Fruit fly (Drosophila melanogaster) whole organism, embryonic: ENCODE data around the gene CG31161.

Source experiments
- Adf1 ChIP-seq: fragments of 200-800 bp; sonication (Bioruptor generic); IDR thresholded peaks from 2 replicates; pipeline ENCODE4 v1.3.6; 2022; ENCODE audit warnings: missing biosample characterization, missing genetic modification characterization
- Asciz ChIP-seq: fragments of 200-800 bp; sonication (Bioruptor generic); optimal IDR thresholded peaks from 2 replicates; lab custom pipeline; 2017; ENCODE audit warnings: missing biosample characterization, mild to moderate bottlenecking, missing genetic modification characterization, missing genetic modification reagents
- Atf-2 ChIP-seq: fragments of 200-800 bp; sonication (Bioruptor generic); optimal IDR thresholded peaks from 2 replicates; lab custom pipeline; 2016; ENCODE audit warnings: missing biosample characterization, missing genetic modification characterization
- CG10366 ChIP-seq: fragments of 200-800 bp; sonication (Bioruptor generic); IDR thresholded peaks from 2 replicates; pipeline ENCODE4 v1.3.6; 2022; ENCODE audit warnings: missing biosample characterization, missing genetic modification characterization
- CG13287 ChIP-seq: fragments of 200-800 bp; sonication (Bioruptor generic); IDR thresholded peaks from 2 replicates; pipeline ENCODE4 v1.3.6; 2022; ENCODE audit warnings: missing biosample characterization, missing genetic modification characterization; ENCODE audit not compliant: partially characterized antibody
- CG13296 ChIP-seq: fragments of 200-800 bp; sonication (Bioruptor generic); optimal IDR thresholded peaks from 3 replicates; lab custom pipeline; 2018; ENCODE audit warnings: missing biosample characterization, mild to moderate bottlenecking, missing genetic modification characterization
- CG15514 ChIP-seq: fragments of 200-800 bp; sonication (Bioruptor generic); optimal IDR thresholded peaks from 3 replicates; lab custom pipeline; 2017; ENCODE audit warnings: missing biosample characterization, missing genetic modification characterization, mild to moderate bottlenecking, moderate library complexity, missing genetic modification reagents
- CG15601 ChIP-seq: fragments of 200-800 bp; sonication (Bioruptor generic); optimal IDR thresholded peaks from 3 replicates; lab custom pipeline; 2019; ENCODE audit warnings: missing biosample characterization, mild to moderate bottlenecking, missing genetic modification characterization, moderate library complexity
- CG1602 ChIP-seq: fragments of 200-800 bp; sonication (Bioruptor generic); optimal IDR thresholded peaks from 3 replicates; lab custom pipeline; 2016; ENCODE audit warnings: missing biosample characterization, missing genetic modification characterization
- CG16815 ChIP-seq: fragments of 200-800 bp; sonication (Bioruptor generic); optimal IDR thresholded peaks from 3 replicates; lab custom pipeline; 2017; ENCODE audit warnings: missing biosample characterization, mild to moderate bottlenecking, missing genetic modification characterization
- CG16863 ChIP-seq: fragments of 200-800 bp; sonication (Bioruptor generic); optimal IDR thresholded peaks from 3 replicates; lab custom pipeline; 2016; ENCODE audit warnings: missing biosample characterization, missing genetic modification characterization
- CG18011 ChIP-seq: fragments of 200-800 bp; sonication (Bioruptor generic); optimal IDR thresholded peaks from 2 replicates; lab custom pipeline; 2017; ENCODE audit warnings: missing biosample characterization, missing genetic modification characterization, mild to moderate bottlenecking, moderate library complexity, missing genotype
- CG2199 ChIP-seq: fragments of 200-800 bp; sonication (Bioruptor generic); IDR thresholded peaks from 3 replicates; pipeline ENCODE4 v1.3.6; 2022; ENCODE audit warnings: missing biosample characterization, missing genetic modification characterization
- CG2202 ChIP-seq: fragments of 200-800 bp; sonication (Bioruptor generic); optimal IDR thresholded peaks from 2 replicates; lab custom pipeline; 2018; ENCODE audit warnings: missing biosample characterization, mild to moderate bottlenecking, missing genetic modification characterization
- CG33213 ChIP-seq: fragments of 200-800 bp; sonication (Bioruptor generic); optimal IDR thresholded peaks from 3 replicates; lab custom pipeline; 2016; ENCODE audit warnings: missing biosample characterization, missing genetic modification characterization
- CG3407 ChIP-seq: fragments of 200-800 bp; sonication (Bioruptor generic); optimal IDR thresholded peaks from 2 replicates; lab custom pipeline; 2018; ENCODE audit warnings: missing biosample characterization, mild to moderate bottlenecking, missing genetic modification characterization
- CG34376 ChIP-seq: fragments of 200-800 bp; sonication (Bioruptor generic); optimal IDR thresholded peaks from 2 replicates; lab custom pipeline; 2018; ENCODE audit warnings: missing biosample characterization, mild to moderate bottlenecking, missing genetic modification characterization
- CG3847 ChIP-seq: fragments of 200-800 bp; sonication (Bioruptor generic); IDR thresholded peaks from 2 replicates; pipeline ENCODE4 v1.3.6; 2022; ENCODE audit warnings: missing biosample characterization, missing genetic modification characterization
- CG6272 ChIP-seq: fragments of 200-800 bp; sonication (Bioruptor generic); IDR thresholded peaks from 2 replicates; pipeline ENCODE4 v1.3.6; 2022; ENCODE audit warnings: missing biosample characterization, missing genetic modification characterization
- CG7745 ChIP-seq: fragments of 200-800 bp; sonication (Bioruptor generic); optimal IDR thresholded peaks from 2 replicates; lab custom pipeline; 2018; ENCODE audit warnings: missing biosample characterization, mild to moderate bottlenecking, missing genetic modification characterization, moderate library complexity
- CG7839 ChIP-seq: fragments of 200-800 bp; sonication (Bioruptor generic); optimal IDR thresholded peaks from 3 replicates; lab custom pipeline; 2018; ENCODE audit warnings: missing biosample characterization, mild to moderate bottlenecking, missing genetic modification characterization, moderate library complexity
- CG9727 ChIP-seq: fragments of 200-800 bp; sonication (Bioruptor generic); optimal IDR thresholded peaks from 3 replicates; lab custom pipeline; 2017; ENCODE audit warnings: missing biosample characterization, mild to moderate bottlenecking, missing genetic modification characterization
- Chrac-16 ChIP-seq: fragments of 200-800 bp; sonication (Bioruptor generic); optimal IDR thresholded peaks from 3 replicates; lab custom pipeline; 2016; ENCODE audit warnings: missing biosample characterization, missing genetic modification characterization
- CoRest ChIP-seq: fragments of 200-800 bp; sonication (Bioruptor generic); optimal IDR thresholded peaks from 3 replicates; lab custom pipeline; 2018; ENCODE audit warnings: missing biosample characterization, mild to moderate bottlenecking, missing genetic modification characterization, moderate library complexity
- Dfd ChIP-seq, 2 experiments: fragments of >200 bp; optimal IDR thresholded peaks; 2 replicates each; lab custom pipeline; 2017; ENCODE audit warnings: missing biosample characterization in 2 of 2, missing genetic modification characterization in 2 of 2
- ERR ChIP-seq: fragments of 200-800 bp; sonication (Bioruptor generic); optimal IDR thresholded peaks from 2 replicates; lab custom pipeline; 2016; ENCODE audit warnings: missing biosample characterization, missing genetic modification characterization
- Fer2 ChIP-seq: fragments of 200-800 bp; sonication (Bioruptor generic); optimal IDR thresholded peaks from 2 replicates; lab custom pipeline; 2018; ENCODE audit warnings: missing biosample characterization, mild to moderate bottlenecking, missing genetic modification characterization, moderate library complexity
- GATAe ChIP-seq: fragments of 200-800 bp; sonication (Bioruptor generic); conservative IDR thresholded peaks from 2 replicates; pipeline ENCODE4 v1.3.6; 2022; ENCODE audit warnings: missing biosample characterization, missing genetic modification characterization
- Gug ChIP-seq: fragments of 200-800 bp; sonication (Bioruptor generic); IDR thresholded peaks from 4 replicates; pipeline ENCODE4 v1.3.6; 2022; ENCODE audit warnings: missing biosample characterization, missing genetic modification characterization
- HLH54F ChIP-seq: fragments of 200-800 bp; sonication (Bioruptor generic); optimal IDR thresholded peaks from 3 replicates; lab custom pipeline; 2016; ENCODE audit warnings: missing biosample characterization, missing genetic modification characterization
- Hr3 ChIP-seq: fragments of 200-800 bp; sonication (Bioruptor generic); optimal IDR thresholded peaks from 3 replicates; lab custom pipeline; 2016; ENCODE audit warnings: missing biosample characterization, missing genetic modification characterization
- Hr51 ChIP-seq, 2 experiments: fragments of 200-800 bp; sonication (Bioruptor generic); optimal IDR thresholded peaks; 2 replicates in 1 of 2; 3 replicates in 1 of 2; lab custom pipeline; 2016 to 2018; ENCODE audit warnings: missing biosample characterization in 2 of 2, missing genetic modification characterization in 2 of 2, mild to moderate bottlenecking in 1 of 2, moderate library complexity in 1 of 2
- Max ChIP-seq: fragments of 200-800 bp; sonication (Bioruptor generic); optimal IDR thresholded peaks from 2 replicates; lab custom pipeline; 2016; ENCODE audit warnings: missing biosample characterization, mild to moderate bottlenecking, missing genetic modification characterization
- Nf-YC ChIP-seq: fragments of 200-800 bp; optimal IDR thresholded peaks from 3 replicates; lab custom pipeline; 2019; ENCODE audit warnings: missing biosample characterization, mild to moderate bottlenecking, missing genetic modification characterization, moderate library complexity
- PHDP ChIP-seq: fragments of 200-800 bp; sonication (Bioruptor generic); optimal IDR thresholded peaks from 3 replicates; lab custom pipeline; 2018; ENCODE audit warnings: missing biosample characterization, mild to moderate bottlenecking, missing genetic modification characterization, moderate library complexity
- Scr ChIP-seq: fragments of 200-800 bp; sonication (Bioruptor generic); IDR thresholded peaks from 2 replicates; pipeline ENCODE4 v1.3.6; 2022; ENCODE audit warnings: missing biosample characterization, missing genetic modification characterization; ENCODE audit not compliant: partially characterized antibody
- Xrp1 ChIP-seq: fragments of 200-800 bp; sonication (Bioruptor generic); IDR thresholded peaks from 2 replicates; pipeline ENCODE4 v1.3.6; 2022; ENCODE audit warnings: missing biosample characterization, missing genetic modification characterization
- ash1 ChIP-seq: fragments of 200-800 bp; sonication (Bioruptor generic); optimal IDR thresholded peaks from 2 replicates; lab custom pipeline; 2018; ENCODE audit warnings: missing biosample characterization, mild to moderate bottlenecking, missing genetic modification characterization
- bbx ChIP-seq: fragments of 200-800 bp; sonication (Bioruptor generic); IDR thresholded peaks from 2 replicates; pipeline ENCODE4 v1.3.6; 2022; ENCODE audit warnings: missing biosample characterization, missing genetic modification characterization; ENCODE audit not compliant: partially characterized antibody
- bcd ChIP-seq: fragments of 200-800 bp; sonication (Bioruptor generic); optimal IDR thresholded peaks from 2 replicates; lab custom pipeline; 2017; ENCODE audit warnings: missing biosample characterization, mild to moderate bottlenecking, missing genetic modification characterization
- exex ChIP-seq: fragments of 200-800 bp; sonication (Bioruptor generic); optimal IDR thresholded peaks from 4 replicates; lab custom pipeline; 2018; ENCODE audit warnings: missing biosample characterization, mild to moderate bottlenecking, missing genetic modification characterization, moderate library complexity
- hb ChIP-seq: fragments of 200-800 bp; sonication (Bioruptor generic); IDR thresholded peaks from 3 replicates; pipeline ENCODE4 v1.3.6; 2022; ENCODE audit warnings: missing biosample characterization, missing genetic modification characterization; ENCODE audit not compliant: partially characterized antibody
- jigr1 ChIP-seq: fragments of 200-800 bp; sonication (Bioruptor generic); IDR thresholded peaks from 3 replicates; pipeline ENCODE4 v1.3.6; 2022; ENCODE audit warnings: missing biosample characterization, missing genetic modification characterization
- klu ChIP-seq: fragments of 200-800 bp; sonication (Bioruptor generic); IDR thresholded peaks from 2 replicates; pipeline ENCODE4 v1.3.6; 2022; ENCODE audit warnings: missing biosample characterization, missing genetic modification characterization
- lbe ChIP-seq: fragments of 200-800 bp; sonication (Bioruptor generic); optimal IDR thresholded peaks from 2 replicates; lab custom pipeline; 2016; ENCODE audit warnings: missing biosample characterization, mild to moderate bottlenecking, missing genetic modification characterization
- lilli ChIP-seq: fragments of 200-800 bp; sonication (Bioruptor generic); optimal IDR thresholded peaks from 3 replicates; lab custom pipeline; 2016; ENCODE audit warnings: missing biosample characterization, missing genetic modification characterization
- nmo ChIP-seq: fragments of 200-800 bp; sonication (Bioruptor generic); optimal IDR thresholded peaks from 2 replicates; lab custom pipeline; 2018; ENCODE audit warnings: missing biosample characterization, mild to moderate bottlenecking, missing genetic modification characterization, moderate library complexity
- pita ChIP-seq: fragments of 200-800 bp; sonication (Bioruptor generic); optimal IDR thresholded peaks from 2 replicates; lab custom pipeline; 2017; ENCODE audit warnings: missing biosample characterization, mild to moderate bottlenecking, missing genetic modification characterization
- psq ChIP-seq: fragments of 200-800 bp; sonication (Bioruptor generic); optimal IDR thresholded peaks from 2 replicates; lab custom pipeline; 2017; ENCODE audit warnings: missing biosample characterization, missing genetic modification characterization
- slp2 ChIP-seq: fragments of 200-800 bp; sonication (Bioruptor generic); optimal IDR thresholded peaks from 2 replicates; lab custom pipeline; 2016; ENCODE audit warnings: missing biosample characterization, missing genetic modification characterization
- unpg ChIP-seq: fragments of 200-800 bp; sonication (Bioruptor generic); optimal IDR thresholded peaks from 3 replicates; lab custom pipeline; 2018; ENCODE audit warnings: missing biosample characterization, mild to moderate bottlenecking, missing genetic modification characterization, moderate library complexity

CG31161 gene

DNA sequence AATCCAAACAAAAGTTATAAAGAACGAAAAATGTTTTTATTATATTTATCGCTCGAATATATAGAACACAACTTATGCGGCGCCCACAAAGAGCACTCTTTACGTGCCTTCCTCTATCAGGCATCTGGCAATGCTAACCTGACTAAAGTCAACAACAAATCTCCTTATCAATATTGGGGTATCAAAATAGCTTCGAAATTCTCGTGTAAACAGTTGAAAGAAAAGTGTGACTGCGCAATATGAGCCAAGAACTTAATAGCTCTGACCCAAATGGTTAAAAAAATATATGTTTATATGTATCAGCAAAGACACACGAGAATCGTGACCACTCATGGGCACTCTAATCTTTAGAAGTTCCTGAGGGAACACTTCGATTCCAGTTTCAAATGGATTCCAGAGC is 14.8 kb downstream of the CG31161 start (continued):
- TF ChIP-seq Asciz (GFP tag; lab: Kevin White, UChicago), result peak; percentile 7
- TF ChIP-seq Fer2, result no peak
- TF ChIP-seq CG15601 (tag; lab: Kevin White, UChicago), result peak; percentile 19
- no peak for TF ChIP-seq Chrac-16 (GFP tag; lab: Kevin White, UChicago)
- no peak for TF ChIP-seq slp2 (GFP tag; lab: Kevin White, UChicago)
- no peak for TF ChIP-seq CG3847
- no peak for TF ChIP-seq bbx (GFP tag; lab: Robert Waterston, UW)
- TF ChIP-seq jigr1 (GFP tag; lab: Robert Waterston, UW), result no peak
- TF ChIP-seq CG33213, result no peak
- no peak for TF ChIP-seq pita (GFP tag; lab: Kevin White, UChicago)
- TF ChIP-seq CoRest (tag; lab: Kevin White, UChicago), result no peak
- TF ChIP-seq CG3407 (GFP tag; lab: Kevin White, UChicago), result peak; percentile 15
- no peak for TF ChIP-seq psq (GFP tag; lab: Kevin White, UChicago)
- no peak for TF ChIP-seq klu (GFP tag; lab: Robert Waterston, UW)
- TF ChIP-seq ERR (GFP tag; lab: Kevin White, UChicago), result no peak
- no peak for TF ChIP-seq CG34376 (GFP tag; lab: Kevin White, UChicago)
- peak; percentile 47 for TF ChIP-seq PHDP (tag; lab: Kevin White, UChicago)
- no peak for TF ChIP-seq CG16815 (GFP tag; lab: Kevin White, UChicago)
- TF ChIP-seq CG13287 (GFP tag; lab: Robert Waterston, UW), result no peak
- TF ChIP-seq Adf1, result no peak
- no peak for TF ChIP-seq CG7745 (tag; lab: Kevin White, UChicago)
- no peak for TF ChIP-seq ash1 (GFP tag; lab: Kevin White, UChicago)
- TF ChIP-seq Gug (GFP tag; lab: Robert Waterston, UW), result no peak
- TF ChIP-seq exex (tag; lab: Kevin White, UChicago), result peak; percentile 51
- no peak for TF ChIP-seq CG7839 (tag; lab: Kevin White, UChicago)
- TF ChIP-seq GATAe (GFP tag; lab: Robert Waterston, UW), result no peak
- TF ChIP-seq Max, result no peak
- no peak for TF ChIP-seq Dfd (GFP tag; optimal IDR thresholded peaks at IDR 0.05; lab: Kevin White, UChicago)
- TF ChIP-seq HLH54F, result no peak
- TF ChIP-seq hb (GFP tag; lab: Robert Waterston, UW), result no peak
- no peak for TF ChIP-seq Hr3 (GFP tag; lab: Kevin White, UChicago)
- TF ChIP-seq lbe (GFP tag; lab: Kevin White, UChicago), result no peak
- no peak for TF ChIP-seq Hr51 (GFP tag; optimal IDR thresholded peaks at IDR 0.05; lab: Kevin White, UChicago)
- TF ChIP-seq CG15514 (GFP tag; lab: Kevin White, UChicago), result no peak
- TF ChIP-seq CG10366 (GFP tag; lab: Robert Waterston, UW), result no peak
- TF ChIP-seq CG18011 (GFP tag; lab: Kevin White, UChicago), result no peak
- TF ChIP-seq Nf-YC (tag; lab: Kevin White, UChicago), result no peak
- no peak for TF ChIP-seq Scr (GFP tag; lab: Robert Waterston, UW)
- TF ChIP-seq CG16863 (GFP tag; lab: Kevin White, UChicago), result no peak
- no peak for TF ChIP-seq unpg
- TF ChIP-seq Xrp1 (GFP tag; lab: Robert Waterston, UW), result no peak
- TF ChIP-seq bcd (GFP tag; lab: Kevin White, UChicago), result no peak
- no peak for TF ChIP-seq CG6272
- TF ChIP-seq CG2202 (tag; lab: Kevin White, UChicago), result no peak
- TF ChIP-seq Atf-2, result no peak
- no peak for TF ChIP-seq nmo (GFP tag; lab: Kevin White, UChicago)
- no peak for TF ChIP-seq lilli (GFP tag; lab: Kevin White, UChicago)
- no peak for TF ChIP-seq CG2199
- TF ChIP-seq CG13296 (GFP tag; lab: Kevin White, UChicago), result no peak
- no peak for TF ChIP-seq CG9727 (GFP tag; lab: Kevin White, UChicago)
- TF ChIP-seq CG1602 (GFP tag; lab: Kevin White, UChicago), result no peak
